Fruit fly (Drosophila melanogaster): ENCODE results near the gene CG42237.

DNA sequence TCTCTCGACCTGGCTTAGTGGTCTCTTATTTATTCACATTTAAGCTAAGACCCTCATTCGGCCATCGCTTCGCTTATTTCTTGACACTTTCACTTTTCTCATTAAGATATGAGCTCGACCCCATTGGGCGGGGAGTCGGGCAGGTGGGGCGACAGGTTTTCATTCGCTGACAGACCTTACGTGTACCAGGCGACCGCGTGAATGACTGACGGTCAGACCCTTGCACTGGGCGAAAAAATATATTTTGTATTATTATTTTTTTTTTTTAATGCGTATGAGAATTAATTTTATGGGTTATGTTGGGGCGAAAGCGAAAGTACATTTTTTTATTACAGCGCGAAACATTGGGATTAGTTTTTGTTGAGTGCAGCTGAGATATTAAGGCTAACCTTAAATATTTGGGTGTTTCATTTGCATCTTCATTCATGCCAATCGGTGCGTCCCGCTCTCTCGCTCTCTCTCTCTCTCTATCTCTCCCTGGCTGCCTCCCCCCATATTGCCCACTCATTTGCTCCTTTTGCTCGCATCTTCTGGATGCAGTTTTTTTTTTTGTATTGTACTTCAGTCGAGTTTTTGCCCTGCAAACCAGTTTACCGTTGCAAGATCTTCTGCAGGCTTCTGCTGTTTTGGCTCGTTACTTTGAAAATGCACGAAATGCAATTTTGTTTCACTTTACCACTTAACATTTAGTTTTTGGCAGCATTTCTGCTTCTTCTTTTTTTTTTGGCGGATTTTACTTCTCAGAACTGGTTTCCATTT lies 22.2 kb downstream of the CG42237 start:
- TF ChIP-seq Pif1A (GFP tag; optimal IDR thresholded peaks at IDR 0.05) (peak; percentile 80), Snoo (tag; optimal IDR thresholded peaks at IDR 0.05) (peak; percentile 69), gl (tag; optimal IDR thresholded peaks at IDR 0.05) (peak; percentile 45), CG34367 (tag; optimal IDR thresholded peaks at IDR 0.05) (no peak), CG17806 (tag; optimal IDR thresholded peaks at IDR 0.05) (peak; percentile 15), fd96Ca (GFP tag; IDR thresholded peaks at IDR 0.05) (peak; percentile 31; the same call in 1 of the 3 replicates), CG4496 (GFP tag; IDR thresholded peaks at IDR 0.05) (peak; percentile 68), Pif1B (GFP tag; optimal IDR thresholded peaks at IDR 0.05) (peak; percentile 83), CG14655 (GFP tag; optimal IDR thresholded peaks at IDR 0.05) (peak; percentile 44), CG13204 (GFP tag; optimal IDR thresholded peaks at IDR 0.05) (peak; percentile 49), EcR (GFP tag; optimal IDR thresholded peaks at IDR 0.05) (peak; percentile 26), CG8159 (tag; optimal IDR thresholded peaks at IDR 0.05) (peak; percentile 55), CG10348 (GFP tag; IDR thresholded peaks at IDR 0.05) (no peak)
